Worm (Caenorhabditis elegans) whole organism, early embryonic: ENCODE data around the gene ZK1240.1.

Experiments used
- B0310.2 ChIP-seq: sonication (generic microtip); optimal IDR thresholded peaks from 2 replicates; lab custom pipeline; 2016; ENCODE audit warnings: mild to moderate bottlenecking, missing genetic modification characterization, missing compliant biosample characterization
- F13C5.2 ChIP-seq: sonication (generic microtip); optimal IDR thresholded peaks from 2 replicates; lab custom pipeline; 2017; ENCODE audit warnings: mild to moderate bottlenecking, missing genetic modification characterization, inconsistent platforms, missing compliant biosample characterization
- aly-1 ChIP-seq: sonication (generic microtip); optimal IDR thresholded peaks from 2 replicates; lab custom pipeline; 2016; ENCODE audit warnings: missing genetic modification characterization, missing compliant biosample characterization
- ama-1 ChIP-seq: fragments of 150-350 bp; optimal IDR thresholded peaks from 2 replicates; lab custom pipeline; 2014
- ceh-13 ChIP-seq: fragments of 200-800 bp; sonication (Bioruptor generic); optimal IDR thresholded peaks from 2 replicates; lab custom pipeline; 2018; ENCODE audit warnings: mild to moderate bottlenecking, missing genetic modification characterization, missing compliant biosample characterization
- ceh-36 ChIP-seq: sonication (generic microtip); optimal IDR thresholded peaks from 2 replicates; lab custom pipeline; 2016; ENCODE audit warnings: missing genetic modification characterization, inconsistent platforms, missing compliant biosample characterization
- ets-7 ChIP-seq: sonication (generic microtip); optimal IDR thresholded peaks from 2 replicates; lab custom pipeline; 2016; ENCODE audit warnings: missing genotype, missing genetic modification characterization, missing compliant biosample characterization
- flt-1 ChIP-seq: fragments of 200-800 bp; sonication (Bioruptor generic); IDR thresholded peaks from 2 replicates; pipeline ENCODE4 v1.3.6; 2022; ENCODE audit warnings: missing genetic modification characterization, missing compliant biosample characterization
- hmbx-1 ChIP-seq: sonication (generic microtip); optimal IDR thresholded peaks from 2 replicates; lab custom pipeline; 2016; ENCODE audit warnings: mild to moderate bottlenecking, missing genetic modification characterization, missing compliant biosample characterization
- hmg-4 ChIP-seq: fragments of 200-800 bp; sonication (Bioruptor generic); optimal IDR thresholded peaks from 2 replicates; lab custom pipeline; 2018; ENCODE audit warnings: mild to moderate bottlenecking, missing genetic modification characterization, missing compliant biosample characterization
- hnd-1 ChIP-seq: sonication (generic microtip); optimal IDR thresholded peaks from 2 replicates; lab custom pipeline; 2016; ENCODE audit warnings: missing genetic modification characterization, missing compliant biosample characterization
- pes-1 ChIP-seq: fragments of 200-800 bp; sonication (Bioruptor generic); IDR thresholded peaks from 2 replicates; pipeline ENCODE4 v1.3.6; 2022; ENCODE audit warnings: missing genetic modification reagents, missing genetic modification characterization, missing compliant biosample characterization
- scrt-1 ChIP-seq: fragments of 200-800 bp; sonication (Bioruptor generic); IDR thresholded peaks from 2 replicates; pipeline ENCODE4 v1.3.6; 2022; ENCODE audit warnings: missing genetic modification characterization, missing compliant biosample characterization
- sea-1 ChIP-seq: fragments of 200-800 bp; sonication (Bioruptor generic); conservative IDR thresholded peaks from 2 replicates; pipeline ENCODE4 v1.3.6; 2022; ENCODE audit warnings: missing genetic modification characterization, missing compliant biosample characterization
- tbx-11 ChIP-seq: fragments of 200-800 bp; sonication (Bioruptor generic); IDR thresholded peaks from 2 replicates; pipeline ENCODE4 v1.3.6; 2022; ENCODE audit warnings: missing genetic modification characterization, missing compliant biosample characterization
- tbx-37 ChIP-seq: fragments of 200-800 bp; sonication (Bioruptor generic); conservative IDR thresholded peaks from 2 replicates; pipeline ENCODE4 v1.3.6; 2022; ENCODE audit warnings: missing genetic modification reagents, missing genetic modification characterization, missing compliant biosample characterization
- tra-4 ChIP-seq: sonication (generic microtip); optimal IDR thresholded peaks from 2 replicates; lab custom pipeline; 2017; ENCODE audit warnings: missing genetic modification characterization, missing compliant biosample characterization

The ZK1240.1 gene

DNA sequence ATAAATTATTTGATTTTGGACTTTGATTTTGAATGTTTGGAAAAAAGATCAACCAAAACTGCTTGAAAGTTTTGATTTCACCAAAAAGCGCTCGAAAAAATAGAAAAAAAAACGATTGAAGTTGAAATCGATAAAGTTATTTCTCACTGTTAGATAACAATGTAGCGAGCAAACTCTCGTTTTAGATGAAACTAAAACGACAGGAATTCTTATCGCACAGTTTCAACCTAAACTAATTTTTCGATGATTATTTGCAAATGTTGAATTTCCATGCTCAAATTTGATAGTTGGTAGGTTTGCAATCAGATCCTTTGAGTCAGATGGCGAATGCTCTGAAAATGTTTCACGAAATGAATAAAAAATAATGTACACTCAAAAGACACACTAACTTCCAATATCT lies 36.6 kb upstream of the ZK1240.1 start:
- TF ChIP-seq F13C5.2 (no peak), tbx-37 (no peak), ceh-13 (GFP tag; lab: Kevin White, UChicago) (no peak), ets-7 (tag; lab: Kevin White, UChicago) (no peak), hmg-4 (GFP tag; lab: Kevin White, UChicago) (no peak), tra-4 (tag; lab: Kevin White, UChicago) (no peak), hmbx-1 (no peak), scrt-1 (GFP tag; lab: Robert Waterston, UW) (no peak), sea-1 (GFP tag; lab: Robert Waterston, UW) (no peak), ama-1 (no peak), B0310.2 (tag; lab: Kevin White, UChicago) (no peak), flt-1 (GFP tag; lab: Robert Waterston, UW) (no peak), tbx-11 (GFP tag; lab: Robert Waterston, UW) (no peak), hnd-1 (tag; lab: Kevin White, UChicago) (no peak), ceh-36 (tag; lab: Kevin White, UChicago) (no peak), pes-1 (GFP tag; lab: Robert Waterston, UW) (no peak), aly-1 (tag; lab: Kevin White, UChicago) (no peak)

DNA sequence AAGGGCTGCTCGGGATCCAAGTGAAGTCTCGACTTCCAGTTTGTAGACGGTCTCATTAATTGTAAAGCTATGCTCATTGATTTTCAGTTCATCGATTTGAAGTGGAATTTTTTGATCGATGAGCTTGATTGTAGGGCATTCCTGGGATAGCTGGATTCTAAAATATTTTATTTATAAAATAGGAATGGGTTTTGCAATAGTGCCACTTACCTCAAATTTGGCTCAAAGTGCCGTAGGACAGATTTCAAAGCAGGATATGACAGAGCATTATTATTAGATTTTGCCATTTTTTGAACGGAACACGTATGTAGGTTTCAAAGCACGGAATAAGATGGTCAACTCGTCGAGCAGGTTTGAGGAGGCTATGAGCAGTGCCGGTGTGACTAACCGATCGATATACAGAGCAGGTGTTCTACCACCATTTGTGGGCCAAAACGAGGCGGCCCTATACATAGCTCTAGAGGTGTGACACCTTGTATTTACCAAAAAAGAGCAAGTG lies 33.3 kb upstream of the ZK1240.1 start, which contains the start of gene fbxc-25:
Gene fbxc-25, minus strand, starts transcription at position 449 of the 499 bp plus-strand sequence.
- TF ChIP-seq ets-7 (tag; lab: Kevin White, UChicago): no peak
- TF ChIP-seq tbx-11 (GFP tag; lab: Robert Waterston, UW): no peak
- no peak for TF ChIP-seq hmbx-1
- no peak for TF ChIP-seq aly-1 (tag; lab: Kevin White, UChicago)
- TF ChIP-seq pes-1 (GFP tag; lab: Robert Waterston, UW): no peak
- no peak for TF ChIP-seq scrt-1 (GFP tag; lab: Robert Waterston, UW)
- no peak for TF ChIP-seq ama-1
- TF ChIP-seq B0310.2 (tag; lab: Kevin White, UChicago): no peak
- no peak for TF ChIP-seq hmg-4 (GFP tag; lab: Kevin White, UChicago)
- no peak for TF ChIP-seq ceh-36 (tag; lab: Kevin White, UChicago)
- TF ChIP-seq sea-1 (GFP tag; lab: Robert Waterston, UW): no peak
- no peak for TF ChIP-seq tbx-37
- no peak for TF ChIP-seq hnd-1 (tag; lab: Kevin White, UChicago)
- no peak for TF ChIP-seq ceh-13 (GFP tag; lab: Kevin White, UChicago)
- no peak for TF ChIP-seq flt-1 (GFP tag; lab: Robert Waterston, UW)
- no peak for TF ChIP-seq tra-4 (tag; lab: Kevin White, UChicago)

DNA sequence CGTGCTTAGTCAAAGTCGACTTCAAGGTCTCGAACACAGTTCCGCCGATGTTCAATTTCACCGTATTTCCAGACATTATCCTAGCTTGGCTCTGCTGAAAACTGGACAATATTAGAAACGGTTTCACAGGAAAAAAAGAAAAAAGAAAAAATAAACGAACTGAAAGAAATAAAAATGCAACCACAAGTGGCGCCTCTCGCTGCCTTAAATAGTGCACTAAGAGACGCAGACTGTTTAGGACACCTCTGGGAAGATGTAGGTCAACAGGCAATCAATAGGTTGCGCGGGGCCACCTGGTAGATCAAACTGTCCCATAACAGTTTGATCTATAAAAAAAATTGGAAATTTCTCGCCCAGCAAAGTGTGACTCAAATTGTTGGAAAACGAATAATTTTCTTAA lies 30.4 kb upstream of the ZK1240.1 start, which contains the start of gene B0281.4:
Gene B0281.4, minus strand, starts transcription at position 101 of the 400 bp plus-strand sequence.
- TF ChIP-seq scrt-1 (GFP tag; lab: Robert Waterston, UW) (no peak), ama-1 (no peak), hmbx-1 (no peak)

DNA sequence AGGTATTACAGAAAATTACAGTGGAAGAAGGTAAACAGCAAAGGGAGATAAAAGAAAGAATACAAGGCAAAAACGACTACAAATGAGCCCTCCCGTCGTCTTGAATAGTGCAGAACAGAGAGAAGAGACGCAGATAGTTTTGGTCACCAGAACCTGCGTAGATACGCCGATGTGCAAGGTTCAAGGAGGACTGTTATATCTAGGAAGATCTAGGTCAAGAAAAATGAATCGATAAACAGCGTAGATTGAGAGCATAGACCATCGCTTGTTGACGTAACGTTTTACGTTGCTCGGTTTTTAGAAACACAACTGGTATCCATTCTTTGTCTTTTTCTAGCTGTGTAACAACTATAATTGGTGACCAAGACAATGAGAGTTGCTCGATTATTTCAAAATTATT lies 28.3 kb upstream of the ZK1240.1 start, which contains the start of gene B0281.5:
Gene B0281.5, minus strand, starts transcription at position 101 of the 400 bp plus-strand sequence.
- TF ChIP-seq F13C5.2 (no peak), ceh-13 (GFP tag; lab: Kevin White, UChicago) (no peak), pes-1 (GFP tag; lab: Robert Waterston, UW) (no peak), tbx-37 (no peak), ets-7 (tag; lab: Kevin White, UChicago) (no peak), tra-4 (tag; lab: Kevin White, UChicago) (no peak), tbx-11 (GFP tag; lab: Robert Waterston, UW) (no peak), B0310.2 (tag; lab: Kevin White, UChicago) (no peak), hnd-1 (tag; lab: Kevin White, UChicago) (no peak), sea-1 (GFP tag; lab: Robert Waterston, UW) (no peak), hmbx-1 (no peak), scrt-1 (GFP tag; lab: Robert Waterston, UW) (no peak)

DNA sequence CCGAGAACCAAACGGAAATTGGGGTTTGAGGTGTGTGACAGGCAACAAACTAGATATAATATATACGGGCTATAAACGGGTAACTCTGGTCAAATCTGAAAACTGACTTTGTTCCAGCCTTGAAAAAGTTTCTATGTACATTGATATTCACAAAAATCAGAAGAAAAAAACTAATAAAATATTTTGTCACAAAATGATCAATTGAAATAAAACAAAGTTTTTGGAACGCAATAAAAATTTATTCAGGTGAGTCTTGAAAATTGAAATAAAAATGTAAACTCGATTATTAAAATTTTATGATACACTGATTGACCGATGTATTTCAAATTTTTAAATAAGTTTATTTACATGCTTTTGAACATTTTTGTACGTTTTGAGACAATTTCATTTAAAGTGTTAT lies 26.9 kb upstream of the ZK1240.1 start, which contains the start of gene B0281.6:
Gene B0281.6, minus strand, starts transcription at position 101 of the 400 bp plus-strand sequence.
- no peak for TF ChIP-seq hnd-1 (tag; lab: Kevin White, UChicago)

DNA sequence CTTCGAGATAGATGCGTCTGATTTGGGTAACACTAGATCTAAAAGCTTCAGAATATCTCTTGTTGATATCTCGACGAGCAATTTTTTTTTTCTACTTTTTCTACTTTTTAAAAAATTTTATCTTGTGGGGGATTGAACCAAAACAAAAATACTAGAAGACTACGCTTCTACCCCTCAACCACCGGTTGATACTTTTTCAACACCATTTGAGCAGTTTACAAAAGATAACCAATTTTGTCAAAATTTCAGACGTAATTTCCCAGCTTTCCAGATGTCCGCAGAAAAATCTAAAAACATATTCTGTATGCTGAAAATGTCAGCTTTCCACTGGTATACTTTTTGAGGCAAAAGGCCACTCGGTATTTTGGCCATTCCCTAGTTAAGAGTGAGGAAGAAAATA lies 24.6 kb upstream of the ZK1240.1 start:
- TF ChIP-seq sea-1 (GFP tag; lab: Robert Waterston, UW) (no peak), pes-1 (GFP tag; lab: Robert Waterston, UW) (no peak), flt-1 (GFP tag; lab: Robert Waterston, UW) (no peak), tbx-11 (GFP tag; lab: Robert Waterston, UW) (no peak), F13C5.2 (no peak), ama-1 (no peak), B0310.2 (tag; lab: Kevin White, UChicago) (no peak), tra-4 (tag; lab: Kevin White, UChicago) (no peak), scrt-1 (GFP tag; lab: Robert Waterston, UW) (no peak), hmbx-1 (no peak), hmg-4 (GFP tag; lab: Kevin White, UChicago) (no peak)

DNA sequence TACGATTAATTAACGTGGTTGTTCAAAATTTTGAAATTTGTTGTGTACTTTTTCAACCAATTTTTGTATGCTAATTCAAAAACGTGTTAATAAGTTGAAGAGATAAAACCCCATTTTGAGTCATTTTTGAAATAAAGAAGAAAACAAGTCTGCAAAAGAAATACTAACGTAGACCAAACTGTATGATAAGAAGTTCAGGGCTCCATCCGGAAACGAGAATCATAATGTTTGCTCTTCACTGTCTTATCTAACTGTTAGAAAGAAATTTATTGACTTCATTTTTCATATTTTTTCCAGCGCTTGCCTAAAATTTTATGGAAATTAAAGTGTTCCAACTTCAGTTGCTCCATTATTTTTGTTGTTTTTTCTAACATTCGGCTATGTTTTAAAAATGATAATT lies 23.7 kb upstream of the ZK1240.1 start:
- TF ChIP-seq hmbx-1: no peak
- TF ChIP-seq ceh-36 (tag; lab: Kevin White, UChicago): no peak
- no peak for TF ChIP-seq F13C5.2
- TF ChIP-seq ceh-13 (GFP tag; lab: Kevin White, UChicago): no peak
- TF ChIP-seq pes-1 (GFP tag; lab: Robert Waterston, UW): no peak
- no peak for TF ChIP-seq ama-1
- no peak for TF ChIP-seq aly-1 (tag; lab: Kevin White, UChicago)
- no peak for TF ChIP-seq tbx-11 (GFP tag; lab: Robert Waterston, UW)
- no peak for TF ChIP-seq hnd-1 (tag; lab: Kevin White, UChicago)
- no peak for TF ChIP-seq flt-1 (GFP tag; lab: Robert Waterston, UW)
- TF ChIP-seq scrt-1 (GFP tag; lab: Robert Waterston, UW): no peak
- TF ChIP-seq sea-1 (GFP tag; lab: Robert Waterston, UW): no peak
- no peak for TF ChIP-seq ets-7 (tag; lab: Kevin White, UChicago)
